Fruit fly (Drosophila melanogaster): Measurements from ENCODE around the gene Svil.
A peak's percentile ranks its signal among the peaks of the same experiment; 100 is the strongest.

Gene Svil

DNA sequence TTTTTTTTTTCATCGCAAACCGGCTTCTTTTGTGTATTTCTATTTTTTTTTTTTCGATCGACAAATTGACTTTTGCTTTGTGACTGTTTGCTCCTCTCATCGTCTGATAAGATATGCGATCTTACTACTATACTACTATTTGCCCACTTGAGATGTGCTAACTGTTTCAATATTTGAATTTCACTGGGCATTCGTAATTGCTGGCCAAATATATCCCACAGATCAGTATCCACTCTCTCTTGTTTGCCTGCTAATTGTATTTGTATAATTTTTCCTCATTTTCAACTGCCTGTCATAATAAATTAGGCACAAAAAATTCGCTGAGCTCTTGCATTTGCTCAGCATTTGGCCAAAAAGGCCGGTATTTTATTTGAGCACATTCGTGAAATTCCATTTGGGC lies 55.9 kb downstream of the Svil start:
- no peak for TF ChIP-seq EcR (GFP tag; optimal IDR thresholded peaks at IDR 0.05)
- TF ChIP-seq CG10348 (GFP tag; IDR thresholded peaks at IDR 0.05), result no peak
- TF ChIP-seq CG4496 (GFP tag; IDR thresholded peaks at IDR 0.05), result no peak
- no peak for TF ChIP-seq CG14655 (GFP tag; optimal IDR thresholded peaks at IDR 0.05)
- TF ChIP-seq CG13204 (GFP tag; optimal IDR thresholded peaks at IDR 0.05), result no peak
- peak; percentile 28 for TF ChIP-seq Pif1A (GFP tag; optimal IDR thresholded peaks at IDR 0.05)
- TF ChIP-seq CG8159 (tag; optimal IDR thresholded peaks at IDR 0.05), result peak; percentile 18
- no peak for TF ChIP-seq Ets98B (GFP tag; IDR thresholded peaks at IDR 0.05)
- TF ChIP-seq D1 (tag; optimal IDR thresholded peaks at IDR 0.05), result no peak
- TF ChIP-seq CG17806 (tag; optimal IDR thresholded peaks at IDR 0.05), result peak; percentile 7
- no peak for TF ChIP-seq Snoo (tag; optimal IDR thresholded peaks at IDR 0.05)

DNA sequence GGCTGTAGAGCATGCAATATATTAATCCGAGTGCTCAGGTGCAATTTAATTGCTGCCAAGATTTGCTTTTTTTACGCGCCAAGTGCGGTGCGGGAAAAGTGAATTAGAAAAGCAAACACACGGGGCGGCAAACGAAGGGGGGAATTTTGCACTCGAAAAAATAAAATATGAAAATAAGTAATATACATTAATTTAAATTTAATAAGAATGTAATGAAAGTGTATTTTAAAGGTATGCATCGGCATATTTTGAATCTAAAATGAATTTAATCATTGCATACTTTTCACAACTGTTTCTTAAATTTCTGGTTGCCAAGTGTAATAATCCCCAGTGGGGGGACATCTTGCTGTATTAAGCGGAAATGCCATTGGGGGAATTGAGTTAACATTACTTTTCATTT lies 56.7 kb downstream of the Svil start:
- TF ChIP-seq CG32121 (GFP tag; IDR thresholded peaks at IDR 0.05) (0 out of 2 replicates have a peak, but pooled peaks have one; percentile 18), gl (tag; optimal IDR thresholded peaks at IDR 0.05) (no peak), CG4496 (GFP tag; IDR thresholded peaks at IDR 0.05) (no peak), fd96Ca (GFP tag; IDR thresholded peaks at IDR 0.05) (no peak), D1 (tag; optimal IDR thresholded peaks at IDR 0.05) (no peak), CG10348 (GFP tag; IDR thresholded peaks at IDR 0.05) (no peak), CG34367 (tag; optimal IDR thresholded peaks at IDR 0.05) (no peak), rn (GFP tag; IDR thresholded peaks at IDR 0.05) (no peak), CG8301 (tag; optimal IDR thresholded peaks at IDR 0.05) (peak; percentile 9), Ets98B (GFP tag; IDR thresholded peaks at IDR 0.05) (no peak), CG14655 (GFP tag; optimal IDR thresholded peaks at IDR 0.05) (peak; percentile 20), Pif1B (GFP tag; optimal IDR thresholded peaks at IDR 0.05) (no peak), CG15710 (tag; optimal IDR thresholded peaks at IDR 0.05) (no peak)

DNA sequence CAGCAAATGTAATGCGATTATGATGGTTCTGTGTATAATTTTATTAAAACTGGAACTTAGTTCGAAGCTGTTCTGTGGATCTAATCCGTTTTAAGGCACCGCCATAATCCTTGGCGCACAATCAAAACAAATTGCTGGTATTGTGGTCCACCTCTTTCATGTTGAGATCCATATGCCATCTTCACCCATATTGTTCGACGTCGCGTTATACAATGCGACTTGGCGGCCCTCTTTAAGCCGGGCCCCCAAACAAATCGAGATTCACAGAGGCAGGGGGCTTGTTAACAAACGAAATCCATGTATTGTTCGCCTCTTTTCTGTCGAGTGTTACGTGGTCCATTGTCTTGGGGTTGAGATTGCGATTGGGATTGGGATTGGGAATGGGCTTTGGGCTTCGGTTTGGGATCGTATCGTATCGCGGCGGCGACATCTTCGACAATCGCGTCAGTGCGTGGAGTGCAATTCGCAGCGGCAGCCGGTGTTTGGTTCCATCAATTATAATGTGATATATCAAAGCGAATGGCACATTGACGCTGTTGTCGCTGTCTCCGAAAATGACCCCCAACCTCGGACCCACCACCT lies 59.4 kb downstream of the Svil start:
- no peak for TF ChIP-seq CG8301 (tag; optimal IDR thresholded peaks at IDR 0.05)
- TF ChIP-seq Pif1B (GFP tag; optimal IDR thresholded peaks at IDR 0.05), result no peak
- no peak for TF ChIP-seq EcR (GFP tag; optimal IDR thresholded peaks at IDR 0.05)

DNA sequence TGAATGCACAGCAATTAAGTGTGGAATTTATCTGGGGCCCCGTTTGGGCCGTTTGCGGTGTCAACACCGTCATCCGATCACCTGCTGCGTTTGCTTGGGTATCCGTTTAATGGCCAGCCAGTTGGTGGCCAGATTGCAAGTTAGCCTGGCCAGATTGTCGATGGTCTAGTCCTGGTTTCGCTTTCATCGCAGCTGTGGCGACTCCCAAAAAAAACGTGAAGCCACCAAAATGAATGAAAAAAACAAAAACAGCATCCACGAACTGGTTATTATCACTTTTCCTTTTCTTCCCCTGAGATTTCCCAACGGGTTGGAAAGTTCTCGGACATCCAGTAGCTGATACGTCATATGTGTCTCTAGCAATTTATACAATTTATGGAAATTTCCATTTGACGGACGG lies 60.1 kb downstream of the Svil start:
- TF ChIP-seq rn (GFP tag; IDR thresholded peaks at IDR 0.05), result no peak
- no peak for TF ChIP-seq D1 (tag; optimal IDR thresholded peaks at IDR 0.05)
- no peak for TF ChIP-seq Pif1A (GFP tag; optimal IDR thresholded peaks at IDR 0.05)
- TF ChIP-seq Ets98B (GFP tag; IDR thresholded peaks at IDR 0.05), result no peak
- TF ChIP-seq Pif1B (GFP tag; optimal IDR thresholded peaks at IDR 0.05), result no peak
- no peak for TF ChIP-seq CG15710 (tag; optimal IDR thresholded peaks at IDR 0.05)
- no peak for TF ChIP-seq gl (tag; optimal IDR thresholded peaks at IDR 0.05)
- TF ChIP-seq CG34367 (tag; optimal IDR thresholded peaks at IDR 0.05), result no peak
- no peak for TF ChIP-seq CG10348 (GFP tag; IDR thresholded peaks at IDR 0.05)

DNA sequence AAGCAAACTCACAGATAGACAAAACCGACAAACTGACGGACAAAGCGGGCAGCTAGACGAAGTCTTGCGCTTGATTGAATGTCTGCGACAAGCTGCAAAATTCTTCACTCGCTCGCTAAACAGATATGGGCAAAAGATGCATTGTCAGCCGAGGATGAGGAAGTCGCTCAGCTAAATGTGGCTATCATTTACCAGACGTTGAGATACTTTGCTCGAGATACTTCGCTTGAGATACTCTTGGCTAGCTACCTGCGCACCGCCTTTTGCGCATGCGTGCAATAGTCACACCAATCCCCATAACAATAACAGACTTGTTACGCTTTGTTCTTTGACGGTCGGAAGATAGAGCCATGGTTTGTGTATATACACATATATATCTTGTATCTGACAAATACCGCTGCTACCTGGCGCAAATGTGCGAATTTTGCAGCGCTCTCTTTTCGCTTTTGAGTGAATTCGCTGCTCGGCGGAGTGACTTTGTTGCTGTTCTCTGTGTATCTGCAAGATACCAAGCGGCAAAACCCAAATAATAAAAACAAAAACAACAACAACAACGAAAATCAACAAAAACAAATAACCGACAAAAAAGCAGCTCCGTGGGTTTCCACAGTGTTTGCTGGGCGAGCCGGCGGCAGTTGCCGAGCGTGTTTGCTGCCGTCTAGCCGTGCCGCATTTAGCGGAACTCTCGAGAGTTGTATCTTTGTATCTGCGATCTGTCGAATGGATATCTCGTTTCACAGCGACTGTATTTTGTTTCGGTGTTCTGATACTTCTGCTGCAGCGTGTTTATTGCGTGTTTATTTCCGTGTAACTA lies 61.4 kb downstream of the Svil start:
- no peak for TF ChIP-seq CG34367 (tag; optimal IDR thresholded peaks at IDR 0.05)
- TF ChIP-seq Ets98B (GFP tag; IDR thresholded peaks at IDR 0.05), result peak; percentile 50; the same call in 1 of the 2 replicates
- peak; percentile 8 for TF ChIP-seq Snoo (tag; optimal IDR thresholded peaks at IDR 0.05)
- TF ChIP-seq fd96Ca (GFP tag; IDR thresholded peaks at IDR 0.05), result peak; percentile 40; the same call in 2 of the 3 replicates
- peak; percentile 8 for TF ChIP-seq CG14655 (GFP tag; optimal IDR thresholded peaks at IDR 0.05)
- TF ChIP-seq CG4496 (GFP tag; IDR thresholded peaks at IDR 0.05), result peak; percentile 80
- peak; percentile 51 for TF ChIP-seq CG13204 (GFP tag; optimal IDR thresholded peaks at IDR 0.05)
- TF ChIP-seq EcR (GFP tag; optimal IDR thresholded peaks at IDR 0.05), result no peak

DNA sequence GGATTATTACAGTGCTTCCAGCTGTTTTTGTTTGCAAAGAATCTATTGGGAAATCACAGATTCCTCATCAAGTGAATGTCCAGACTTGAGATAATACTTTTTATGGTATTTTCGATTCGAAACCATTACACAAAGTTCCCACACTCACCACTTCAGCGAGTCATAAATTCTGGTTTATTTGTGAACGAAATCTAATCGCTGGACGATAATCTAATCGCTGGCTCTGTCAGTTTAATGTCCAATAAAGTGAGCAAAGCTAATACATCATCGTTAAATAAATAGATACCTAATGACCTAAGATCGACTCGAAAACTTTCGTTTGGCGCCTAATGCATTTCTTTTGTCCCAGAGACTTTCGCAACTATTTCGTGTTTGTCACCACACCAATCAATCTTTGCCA lies 64.4 kb downstream of the Svil start:
- TF ChIP-seq D1 (tag; optimal IDR thresholded peaks at IDR 0.05) (no peak), EcR (GFP tag; optimal IDR thresholded peaks at IDR 0.05) (no peak), CG13204 (GFP tag; optimal IDR thresholded peaks at IDR 0.05) (no peak), CG8159 (tag; optimal IDR thresholded peaks at IDR 0.05) (no peak), gl (tag; optimal IDR thresholded peaks at IDR 0.05) (no peak), CG9948 (tag; optimal IDR thresholded peaks at IDR 0.05) (no peak), CG4496 (GFP tag; IDR thresholded peaks at IDR 0.05) (no peak), fd96Ca (GFP tag; IDR thresholded peaks at IDR 0.05) (no peak), CG17806 (tag; optimal IDR thresholded peaks at IDR 0.05) (no peak), Snoo (tag; optimal IDR thresholded peaks at IDR 0.05) (no peak), CG12605 (GFP tag; IDR thresholded peaks at IDR 0.05) (no peak), Pif1A (GFP tag; optimal IDR thresholded peaks at IDR 0.05) (no peak), CG34367 (tag; optimal IDR thresholded peaks at IDR 0.05) (no peak), CG10348 (GFP tag; IDR thresholded peaks at IDR 0.05) (no peak), rn (GFP tag; IDR thresholded peaks at IDR 0.05) (no peak), CG32121 (GFP tag; IDR thresholded peaks at IDR 0.05) (no peak), CG15710 (tag; optimal IDR thresholded peaks at IDR 0.05) (no peak), Ets98B (GFP tag; IDR thresholded peaks at IDR 0.05) (no peak)
